Worm (Caenorhabditis elegans): ENCODE data around the gene C27A7.6.
"Not testable (repeated sequence)": the region's sequence is repeated elsewhere in the genome, so short reads cannot be mapped to it uniquely, and the experiment has no call there.

- TF ChIP-seq nhr-237, mep-1 (tag; optimal IDR thresholded peaks at IDR 0.05): not testable (repeated sequence)
These were observed at the start of gene C27A7.6 for ce11 chrV:12130688-12131087.

Measured in whole organism, mixed stage, embryonic.